Worm (Caenorhabditis elegans) whole organism, L2 larva: Measurements from ENCODE around the gene H03G16.7.

ENCODE experiments used
- C34F6.9 ChIP-seq: fragments of 150-350 bp; optimal IDR thresholded peaks from 2 replicates; lab custom pipeline; 2014; ENCODE audit warnings: missing biosample characterization, missing genetic modification characterization
- F13H6.1 ChIP-seq: sonication (generic microtip); optimal IDR thresholded peaks from 2 replicates; lab custom pipeline; 2016; ENCODE audit warnings: missing genetic modification characterization, missing compliant biosample characterization
- R02D3.7 ChIP-seq: fragments of 150-350 bp; optimal IDR thresholded peaks from 2 replicates; lab custom pipeline; 2014; ENCODE audit warnings: missing biosample characterization, missing genetic modification characterization
- Y55F3AM.14 ChIP-seq: fragments of 200-800 bp; sonication (Bioruptor generic); optimal IDR thresholded peaks from 2 replicates; lab custom pipeline; 2018; ENCODE audit warnings: mild to moderate bottlenecking, missing genetic modification characterization, missing compliant biosample characterization
- ZK546.5 ChIP-seq: sonication (generic microtip); optimal IDR thresholded peaks from 2 replicates; lab custom pipeline; 2017; ENCODE audit warnings: missing biosample characterization, missing genetic modification characterization
- alr-1 ChIP-seq: fragments of 150-350 bp; optimal IDR thresholded peaks from 2 replicates; lab custom pipeline; 2014; ENCODE audit warnings: missing biosample characterization, missing genetic modification characterization
- aly-2 ChIP-seq: fragments of 150-350 bp; optimal IDR thresholded peaks from 2 replicates; lab custom pipeline; 2014; ENCODE audit warnings: missing biosample characterization, missing genetic modification characterization
- blmp-1 ChIP-seq: sonication (generic microtip); optimal IDR thresholded peaks from 2 replicates; lab custom pipeline; 2017; ENCODE audit warnings: missing genetic modification characterization, mild to moderate bottlenecking, missing compliant biosample characterization, antibody characterized with exemption, moderate library complexity; ENCODE audit not compliant: insufficient read depth
- ceh-16 ChIP-seq: fragments of 150-350 bp; optimal IDR thresholded peaks from 2 replicates; lab custom pipeline; 2014; ENCODE audit warnings: missing biosample characterization, missing genetic modification characterization
- ceh-82 ChIP-seq: fragments of 150-350 bp; optimal IDR thresholded peaks from 2 replicates; lab custom pipeline; 2014; ENCODE audit warnings: missing biosample characterization, missing genetic modification characterization
- dmd-4 ChIP-seq: sonication (generic microtip); optimal IDR thresholded peaks from 2 replicates; lab custom pipeline; 2017; ENCODE audit warnings: missing biosample characterization, missing genetic modification characterization
- egl-27 ChIP-seq: sonication (generic microtip); optimal IDR thresholded peaks from 3 replicates; lab custom pipeline; 2017; ENCODE audit warnings: missing biosample characterization, missing genetic modification reagents, missing genetic modification characterization
- elt-1 ChIP-seq: fragments of 150-350 bp; optimal IDR thresholded peaks from 2 replicates; lab custom pipeline; 2014; ENCODE audit warnings: missing biosample characterization, missing genetic modification characterization
- elt-3 ChIP-seq: sonication (generic microtip); optimal IDR thresholded peaks from 2 replicates; lab custom pipeline; 2017; ENCODE audit warnings: missing biosample characterization, missing genetic modification characterization
- fos-1 ChIP-seq: fragments of 150-350 bp; optimal IDR thresholded peaks from 2 replicates; lab custom pipeline; 2014; ENCODE audit warnings: missing biosample characterization, missing genetic modification characterization
- lin-11 ChIP-seq: fragments of 150-350 bp; sonication (generic microtip); optimal IDR thresholded peaks from 2 replicates; lab custom pipeline; 2014; ENCODE audit warnings: missing biosample characterization, missing genetic modification characterization, inconsistent platforms, mixed read lengths
- lin-13 ChIP-seq: fragments of 150-350 bp; optimal IDR thresholded peaks from 2 replicates; lab custom pipeline; 2014; ENCODE audit warnings: missing biosample characterization, missing genetic modification reagents, missing genetic modification characterization
- lin-39 ChIP-seq: fragments of 150-350 bp; optimal IDR thresholded peaks from 2 replicates; lab custom pipeline; 2014; ENCODE audit warnings: missing biosample characterization, missing genetic modification reagents, missing genetic modification characterization
- lsy-2 ChIP-seq, 2 experiments: fragments of 150-350 bp in 1 of 2; sonication (generic microtip) in 1 of 2; optimal IDR thresholded peaks; 2 replicates each; lab custom pipeline; 2014 to 2017; ENCODE audit warnings: missing biosample characterization in 2 of 2, missing genetic modification characterization in 2 of 2
- mab-5 ChIP-seq: fragments of 150-350 bp; optimal IDR thresholded peaks from 2 replicates; lab custom pipeline; 2014; ENCODE audit warnings: missing biosample characterization, missing genetic modification characterization
- mdl-1 ChIP-seq, 2 experiments: fragments of 150-350 bp in 1 of 2; sonication (generic microtip) in 1 of 2; optimal IDR thresholded peaks; 2 replicates each; lab custom pipeline; 2017; ENCODE audit warnings: missing biosample characterization in 2 of 2, missing genetic modification characterization in 2 of 2
- nhr-10 ChIP-seq: sonication (generic microtip); optimal IDR thresholded peaks from 2 replicates; lab custom pipeline; 2017; ENCODE audit warnings: missing biosample characterization, missing genetic modification characterization
- nhr-11 ChIP-seq: fragments of 150-350 bp; optimal IDR thresholded peaks from 2 replicates; lab custom pipeline; 2014; ENCODE audit warnings: missing biosample characterization, missing genetic modification characterization
- nhr-12 ChIP-seq: fragments of 150-350 bp; optimal IDR thresholded peaks from 2 replicates; lab custom pipeline; 2014; ENCODE audit warnings: missing biosample characterization, missing genetic modification characterization
- nhr-129 ChIP-seq: fragments of 150-350 bp; optimal IDR thresholded peaks from 2 replicates; lab custom pipeline; 2014; ENCODE audit warnings: missing biosample characterization, missing genetic modification characterization
- nhr-21 ChIP-seq: fragments of 150-350 bp; optimal IDR thresholded peaks from 2 replicates; lab custom pipeline; 2014; ENCODE audit warnings: missing biosample characterization, missing genetic modification characterization
- nhr-25 ChIP-seq: fragments of 150-350 bp; sonication (generic microtip); optimal IDR thresholded peaks from 3 replicates; lab custom pipeline; 2014; ENCODE audit warnings: missing biosample characterization, missing genetic modification characterization
- nhr-6 ChIP-seq: fragments of 150-350 bp; optimal IDR thresholded peaks from 2 replicates; lab custom pipeline; 2014; ENCODE audit warnings: missing biosample characterization, missing genetic modification characterization
- nhr-77 ChIP-seq: fragments of 150-350 bp; optimal IDR thresholded peaks from 2 replicates; lab custom pipeline; 2014; ENCODE audit warnings: missing biosample characterization, missing genetic modification characterization
- sem-4 ChIP-seq: fragments of 150-350 bp; optimal IDR thresholded peaks from 2 replicates; lab custom pipeline; 2014; ENCODE audit warnings: missing biosample characterization, missing genetic modification reagents, missing genetic modification characterization
- skn-1 ChIP-seq: sonication (generic microtip); optimal IDR thresholded peaks from 2 replicates; lab custom pipeline; 2017; ENCODE audit warnings: missing biosample characterization, missing genetic modification characterization
- sma-3 ChIP-seq: sonication (generic microtip); optimal IDR thresholded peaks from 2 replicates; lab custom pipeline; 2016; ENCODE audit warnings: missing genetic modification reagents, missing genetic modification characterization, missing compliant biosample characterization
- sma-9 ChIP-seq, 2 experiments: fragments of 150-350 bp in 1 of 2; sonication (generic microtip) in 1 of 2; optimal IDR thresholded peaks; 2 replicates each; lab custom pipeline; 2014 to 2016; ENCODE audit warnings: missing genetic modification characterization in 2 of 2, mild to moderate bottlenecking in 1 of 2, missing biosample characterization in 1 of 2, missing compliant biosample characterization in 1 of 2, missing genetic modification reagents in 1 of 2, moderate library complexity in 1 of 2
- snpc-4 ChIP-seq: fragments of 150-350 bp; optimal IDR thresholded peaks from 2 replicates; lab custom pipeline; 2014; ENCODE audit warnings: missing biosample characterization, missing genetic modification characterization
- unc-39 ChIP-seq: fragments of 150-350 bp; optimal IDR thresholded peaks from 2 replicates; lab custom pipeline; 2014; ENCODE audit warnings: missing biosample characterization, missing genetic modification characterization
- unc-55 ChIP-seq: fragments of 150-350 bp; sonication (generic microtip); optimal IDR thresholded peaks from 3 replicates; lab custom pipeline; 2014; ENCODE audit warnings: missing biosample characterization, missing genetic modification reagents, missing genetic modification characterization
- unc-62 ChIP-seq: fragments of 150-350 bp; optimal IDR thresholded peaks from 2 replicates; lab custom pipeline; 2014; ENCODE audit warnings: missing biosample characterization, missing genetic modification reagents, missing genetic modification characterization
- ztf-11 ChIP-seq: sonication (generic microtip); optimal IDR thresholded peaks from 2 replicates; lab custom pipeline; 2017; ENCODE audit warnings: missing biosample characterization, missing genetic modification characterization
- ztf-4 ChIP-seq: fragments of 150-350 bp; optimal IDR thresholded peaks from 2 replicates; lab custom pipeline; 2014; ENCODE audit warnings: missing biosample characterization, missing genetic modification characterization

The H03G16.7 gene

DNA sequence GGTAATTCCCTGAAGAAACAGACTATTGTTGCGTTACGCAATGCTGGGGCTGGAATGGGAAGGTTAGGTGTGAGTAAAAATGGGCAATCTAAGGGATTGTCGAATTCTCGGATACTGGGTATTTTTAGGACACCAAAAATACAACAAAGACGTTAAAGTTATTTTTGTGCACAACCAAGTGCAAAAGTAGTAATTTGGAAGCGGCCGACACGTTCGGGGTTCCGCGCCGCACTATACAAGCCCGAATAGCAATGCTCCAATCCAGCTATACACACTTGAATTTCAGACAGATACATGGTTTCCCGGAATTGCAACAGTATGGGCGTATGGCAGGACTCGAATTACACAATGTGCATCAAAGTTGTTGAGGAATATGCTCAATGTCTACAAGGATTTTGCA is 27.8 kb downstream of the H03G16.7 start:
- TF ChIP-seq egl-27 (tag; lab: Kevin White, UChicago) (no peak), snpc-4 (peak; percentile 24)

DNA sequence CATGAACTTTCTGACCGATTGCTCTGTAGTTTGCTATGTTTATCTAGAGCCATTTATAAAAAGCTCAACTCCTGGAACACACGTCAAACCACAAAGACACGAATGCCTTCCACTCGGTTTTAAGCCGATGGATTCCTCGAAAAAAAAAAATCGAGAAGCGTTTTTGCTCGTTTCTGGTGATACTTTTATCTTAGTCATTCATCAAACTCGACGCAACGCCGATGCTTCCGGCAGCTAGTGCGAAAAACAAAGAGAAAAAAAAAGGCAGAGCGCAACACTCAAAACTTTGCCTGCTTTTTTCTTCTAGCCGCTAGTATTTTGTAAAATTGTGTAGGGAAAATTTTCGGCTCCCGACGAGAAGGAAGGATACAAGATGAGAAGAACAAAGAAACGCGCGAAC is 28.2 kb downstream of the H03G16.7 start:
- TF ChIP-seq sma-9 (GFP tag; optimal IDR thresholded peaks at IDR 0.05; lab: Kevin White, UChicago) (no peak), sma-9 (tag; optimal IDR thresholded peaks at IDR 0.05; lab: Kevin White, UChicago) (no peak), Y55F3AM.14 (GFP tag; lab: Kevin White, UChicago) (no peak), skn-1 (tag; lab: Kevin White, UChicago) (no peak), mdl-1 (tag; optimal IDR thresholded peaks at IDR 0.05; lab: Kevin White, UChicago) (no peak), lin-13 (GFP tag; lab: Kevin White, UChicago) (no peak), mab-5 (tag; lab: Kevin White, UChicago) (peak; percentile 68), egl-27 (tag; lab: Kevin White, UChicago) (peak; percentile 4), nhr-77 (no peak), ceh-16 (tag; lab: Kevin White, UChicago) (no peak), nhr-21 (tag; lab: Kevin White, UChicago) (no peak), alr-1 (tag; lab: Kevin White, UChicago) (no peak), nhr-25 (tag; lab: Kevin White, UChicago) (no peak), fos-1 (tag; lab: Kevin White, UChicago) (no peak), ztf-11 (tag; lab: Kevin White, UChicago) (no peak), nhr-11 (tag; lab: Kevin White, UChicago) (no peak), F13H6.1 (no peak), nhr-12 (no peak), R02D3.7 (tag; lab: Kevin White, UChicago) (no peak), ztf-4 (tag; lab: Kevin White, UChicago) (no peak), unc-39 (tag; lab: Kevin White, UChicago) (no peak), elt-1 (no peak), nhr-129 (no peak), lin-39 (tag; lab: Kevin White, UChicago) (no peak), sma-3 (no peak), C34F6.9 (tag; lab: Kevin White, UChicago) (no peak), aly-2 (tag; lab: Kevin White, UChicago) (no peak), elt-3 (tag; lab: Kevin White, UChicago) (no peak), sem-4 (no peak), lin-11 (tag; lab: Kevin White, UChicago) (no peak), unc-55 (GFP tag; lab: Kevin White, UChicago) (peak; percentile 77), unc-62 (GFP tag; lab: Kevin White, UChicago) (no peak), lsy-2 (tag; optimal IDR thresholded peaks at IDR 0.05; lab: Kevin White, UChicago) (peak in 1 of 2 experiments; percentile 3), dmd-4 (tag; lab: Kevin White, UChicago) (no peak), nhr-10 (tag; lab: Kevin White, UChicago) (no peak)

DNA sequence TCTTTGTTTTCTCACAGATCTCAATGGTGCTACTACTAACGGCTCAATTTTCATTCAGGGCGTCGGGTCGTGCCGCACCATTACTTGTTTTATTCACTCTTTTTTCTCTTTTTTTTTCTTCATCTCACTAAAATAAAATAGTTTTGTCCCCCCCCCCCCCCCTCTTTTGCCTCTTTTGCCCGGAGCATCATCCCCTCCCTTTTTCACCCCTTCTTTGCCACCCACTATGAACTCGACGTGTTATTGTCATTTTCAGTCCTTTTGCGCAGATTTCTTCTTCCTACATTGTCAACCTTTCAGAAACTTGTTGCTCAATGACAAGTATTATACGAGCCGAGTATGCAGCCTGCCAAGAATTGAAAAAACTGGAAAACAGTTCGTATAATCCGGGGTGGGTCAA is 29.8 kb downstream of the H03G16.7 start, which contains the start of gene seb-3:
TSS of gene seb-3 (plus strand) at position 301 of the 400 bp plus-strand sequence.
- TF ChIP-seq ztf-11 (tag; lab: Kevin White, UChicago) (no peak), elt-3 (tag; lab: Kevin White, UChicago) (no peak), R02D3.7 (tag; lab: Kevin White, UChicago) (no peak), unc-39 (tag; lab: Kevin White, UChicago) (no peak), lsy-2 (tag; optimal IDR thresholded peaks at IDR 0.05; lab: Kevin White, UChicago) (no peak), sem-4 (no peak), mdl-1 (tag; optimal IDR thresholded peaks at IDR 0.05; lab: Kevin White, UChicago) (no peak), ZK546.5 (tag; lab: Kevin White, UChicago) (no peak), sma-3 (no peak), aly-2 (tag; lab: Kevin White, UChicago) (no peak), unc-62 (GFP tag; lab: Kevin White, UChicago) (no peak), nhr-25 (tag; lab: Kevin White, UChicago) (no peak), lin-11 (tag; lab: Kevin White, UChicago) (no peak), nhr-77 (no peak), blmp-1 (no peak), ceh-82 (tag; lab: Kevin White, UChicago) (no peak), ztf-4 (tag; lab: Kevin White, UChicago) (no peak), nhr-6 (tag; lab: Kevin White, UChicago) (no peak), C34F6.9 (tag; lab: Kevin White, UChicago) (no peak)
